Worm (Caenorhabditis elegans): Measurements from ENCODE around the gene T24H7.2.

ce11 chrII:6235432-6236092, 11.5 kb upstream of the T24H7.2 start, which contains the start of gene T24H7.9:
- TF ChIP-seq ama-1 (optimal IDR thresholded peaks at IDR 0.05) (no peak), C08G9.2 (tag; optimal IDR thresholded peaks at IDR 0.05) (no peak), nfya-1 (tag; optimal IDR thresholded peaks at IDR 0.05) (no peak), elt-2 (tag; optimal IDR thresholded peaks at IDR 0.05) (no peak), elt-4 (tag; optimal IDR thresholded peaks at IDR 0.05) (no peak), madf-2 (tag; optimal IDR thresholded peaks at IDR 0.05) (no peak), ceh-31 (tag; optimal IDR thresholded peaks at IDR 0.05) (no peak), hlh-30 (tag; optimal IDR thresholded peaks at IDR 0.05; ENCODE audit: insufficient read depth) (no peak), ets-4 (tag; optimal IDR thresholded peaks at IDR 0.05) (no peak), dmd-4 (tag; optimal IDR thresholded peaks at IDR 0.05; ENCODE audit: borderline replicate concordance) (no peak), ceh-2 (tag; optimal IDR thresholded peaks at IDR 0.05) (no peak), pat-9 (tag; optimal IDR thresholded peaks at IDR 0.05) (no peak), C38D4.7 (GFP tag; optimal IDR thresholded peaks at IDR 0.05) (no peak)
